Worm (Caenorhabditis elegans) whole organism, L4/young adult: ENCODE data around the gene F58B4.3.

Experiments
- W03F9.2 ChIP-seq: fragments of 150-350 bp; optimal IDR thresholded peaks from 2 replicates; lab custom pipeline; 2014; ENCODE audit warnings: missing biosample characterization, missing genetic modification characterization
- dao-5 ChIP-seq: sonication (generic microtip); optimal IDR thresholded peaks from 2 replicates; lab custom pipeline; 2016; ENCODE audit warnings: missing genotype, missing genetic modification characterization, moderate library complexity, missing compliant biosample characterization
- him-1 ChIP-seq: sonication (generic microtip); optimal IDR thresholded peaks from 2 replicates; lab custom pipeline; 2016; ENCODE audit warnings: missing genotype, missing genetic modification reagents, missing genetic modification characterization, missing compliant biosample characterization

F58B4.3 gene

ce11 chrV:10951655-10952278, 22.2 kb downstream of the F58B4.3 start, which contains the start of gene F17C11.4:
TSS of gene F17C11.4 (plus strand) at chrV:10951860.
- TF ChIP-seq W03F9.2 (tag; lab: Kevin White, UChicago) (peak; percentile 62), him-1 (tag; lab: Kevin White, UChicago) (no peak), dao-5 (tag; lab: Kevin White, UChicago) (no peak)

- TF ChIP-seq W03F9.2 (tag; lab: Kevin White, UChicago) (no peak), dao-5 (tag; lab: Kevin White, UChicago) (no peak), him-1 (tag; lab: Kevin White, UChicago) (no peak)
Observed at ce11 chrV:10953471-10954155, 24.0 kb downstream of the F58B4.3 start.

ce11 chrV:10954334-10954733, 24.7 kb downstream of the F58B4.3 start, which contains the start of gene clec-221:
TSS of gene clec-221 (minus strand) at chrV:10954434.
- TF ChIP-seq W03F9.2 (tag; lab: Kevin White, UChicago) (no peak), him-1 (tag; lab: Kevin White, UChicago) (no peak), dao-5 (tag; lab: Kevin White, UChicago) (no peak)

ce11 chrV:10954832-10955231, 25.2 kb downstream of the F58B4.3 start, which contains the start of gene F17C11.6:
TSS of gene F17C11.6 (plus strand) at chrV:10955121.
- TF ChIP-seq W03F9.2 (tag; lab: Kevin White, UChicago) (no peak), dao-5 (tag; lab: Kevin White, UChicago) (no peak), him-1 (tag; lab: Kevin White, UChicago) (no peak)

ce11 chrV:10955681-10956476, 26.3 kb downstream of the F58B4.3 start, which contains the start of gene F17C11.13:
TSS of gene F17C11.13 (plus strand) at chrV:10955923.
- TF ChIP-seq dao-5 (tag; lab: Kevin White, UChicago) (no peak), W03F9.2 (tag; lab: Kevin White, UChicago) (no peak), him-1 (tag; lab: Kevin White, UChicago) (no peak)

- TF ChIP-seq him-1 (tag; lab: Kevin White, UChicago) (no peak), W03F9.2 (tag; lab: Kevin White, UChicago) (peak; percentile 11)
Observed at ce11 chrV:10958322-10958900, 28.8 kb downstream of the F58B4.3 start, which contains the start of gene pigt-1. TSS of gene pigt-1 (minus strand) at chrV:10958821.

ce11 chrV:10960544-10960943, 30.9 kb downstream of the F58B4.3 start, which contains the start of gene vps-36:
TSS of gene vps-36 (minus strand) at chrV:10960669.
- TF ChIP-seq W03F9.2 (tag; lab: Kevin White, UChicago) (no peak), him-1 (tag; lab: Kevin White, UChicago) (no peak), dao-5 (tag; lab: Kevin White, UChicago) (no peak)

ce11 chrV:10961448-10961870, 31.8 kb downstream of the F58B4.3 start:
- peak; percentile 73 for TF ChIP-seq him-1 (tag; lab: Kevin White, UChicago)
- TF ChIP-seq W03F9.2 (tag; lab: Kevin White, UChicago) = peak; percentile 42
- TF ChIP-seq dao-5 (tag; lab: Kevin White, UChicago) = no peak

ce11 chrV:10965501-10965900, 35.9 kb downstream of the F58B4.3 start, which contains the start of the genes ctf-4 and eef-1G:
TSS of gene ctf-4 (minus strand) at chrV:10965539.
TSS of gene eef-1G (plus strand) at chrV:10965719.
- TF ChIP-seq dao-5 (tag; lab: Kevin White, UChicago) (no peak), him-1 (tag; lab: Kevin White, UChicago) (peak; percentile 89), W03F9.2 (tag; lab: Kevin White, UChicago) (peak; percentile 97)

ce11 chrV:10966874-10967273, 37.3 kb downstream of the F58B4.3 start:
- no peak for TF ChIP-seq him-1 (tag; lab: Kevin White, UChicago)
- TF ChIP-seq dao-5 (tag; lab: Kevin White, UChicago) = no peak
- no peak for TF ChIP-seq W03F9.2 (tag; lab: Kevin White, UChicago)

- TF ChIP-seq dao-5 (tag; lab: Kevin White, UChicago) = no peak
- TF ChIP-seq W03F9.2 (tag; lab: Kevin White, UChicago) = no peak
- TF ChIP-seq him-1 (tag; lab: Kevin White, UChicago) = no peak
Observed at ce11 chrV:10967594-10968273, 38.1 kb downstream of the F58B4.3 start.

- TF ChIP-seq him-1 (tag; lab: Kevin White, UChicago) (no peak), dao-5 (tag; lab: Kevin White, UChicago) (no peak), W03F9.2 (tag; lab: Kevin White, UChicago) (no peak)
Observed at ce11 chrV:10970070-10970469, 40.5 kb downstream of the F58B4.3 start, which contains the start of gene F17C11.22. TSS of gene F17C11.22 (minus strand) at chrV:10970170.
